Worm (Caenorhabditis elegans) whole organism, young adult: ENCODE data around the gene atg-10.

ENCODE experiments used
- F57A8.1 ChIP-seq: fragments of 200-800 bp; sonication (Bioruptor generic); optimal IDR thresholded peaks from 2 replicates; lab custom pipeline; 2018; ENCODE audit warnings: mild to moderate bottlenecking, missing genetic modification characterization, moderate library complexity, missing compliant biosample characterization
- Y53F4B.3 ChIP-seq: fragments of 200-800 bp; sonication (Bioruptor generic); IDR thresholded peaks from 2 replicates; pipeline ENCODE4 v1.3.6; 2022; ENCODE audit warnings: missing genetic modification reagents, missing genetic modification characterization, missing compliant biosample characterization
- ama-1 ChIP-seq, 3 experiments: fragments of 150-350 bp in 1 of 3; sonication (generic microtip) in 2 of 3; optimal IDR thresholded peaks; 2 replicates each; lab custom pipeline; 2014 to 2018; ENCODE audit warnings: missing biosample characterization in 2 of 3, missing genetic modification characterization in 2 of 3, missing genetic modification reagents in 2 of 3
- nhr-90 ChIP-seq: sonication (generic microtip); optimal IDR thresholded peaks from 2 replicates; lab custom pipeline; 2016; ENCODE audit warnings: missing genotype, mild to moderate bottlenecking, missing genetic modification characterization, missing compliant biosample characterization
- snpc-1.1 ChIP-seq: sonication (generic microtip); optimal IDR thresholded peaks from 2 replicates; lab custom pipeline; 2017; ENCODE audit warnings: missing genetic modification characterization, mild to moderate bottlenecking, missing compliant biosample characterization, antibody characterized with exemption, moderate library complexity, missing genotype, missing genetic modification reagents; ENCODE audit not compliant: insufficient read depth
- snpc-4 ChIP-seq, 5 experiments: fragments of 150-350 bp in 1 of 5; sonication (generic microtip) in 4 of 5; optimal IDR thresholded peaks; 2 replicates each; lab custom pipeline; 2014 to 2018; ENCODE audit warnings: missing genetic modification characterization in 5 of 5, missing biosample characterization in 3 of 5, antibody characterized with exemption in 2 of 5, mild to moderate bottlenecking in 2 of 5, missing compliant biosample characterization in 2 of 5, missing genotype in 2 of 5, moderate library complexity in 2 of 5, missing genetic modification reagents in 1 of 5
- ztf-28 ChIP-seq: fragments of 200-800 bp; sonication (Bioruptor generic); IDR thresholded peaks from 2 replicates; pipeline ENCODE4 v1.3.6; 2022; ENCODE audit warnings: missing genetic modification reagents, missing genetic modification characterization, missing compliant biosample characterization
- ztf-3 ChIP-seq: fragments of 200-800 bp; sonication (Bioruptor generic); optimal IDR thresholded peaks from 2 replicates; lab custom pipeline; 2018; ENCODE audit warnings: mild to moderate bottlenecking, missing genetic modification characterization, missing compliant biosample characterization

- TF ChIP-seq ama-1 (optimal IDR thresholded peaks at IDR 0.05; lab: Kevin White, UChicago) (no peak), ama-1 (GFP tag; optimal IDR thresholded peaks at IDR 0.05; lab: Kevin White, UChicago) (no peak), F57A8.1 (GFP tag; lab: Kevin White, UChicago) (no peak), ztf-28 (GFP tag; lab: Robert Waterston, UW) (no peak), snpc-4 (GFP tag; optimal IDR thresholded peaks at IDR 0.05; lab: Kevin White, UChicago) (no peak), snpc-4 (tag; optimal IDR thresholded peaks at IDR 0.05; lab: Kevin White, UChicago) (no peak), nhr-90 (tag; lab: Kevin White, UChicago) (no peak), snpc-1.1 (tag; lab: Kevin White, UChicago) (no peak), ztf-3 (GFP tag; lab: Kevin White, UChicago) (no peak), Y53F4B.3 (GFP tag; lab: Robert Waterston, UW) (no peak)
Measured at ce11 chrII:8634386-8634785, 24.5 kb upstream of the atg-10 start, which contains the start of gene cutl-12.
